Worm (Caenorhabditis elegans): ENCODE results near the gene nhr-54.
A peak's percentile ranks its signal among the peaks of the same experiment; 100 is the strongest.

DNA sequence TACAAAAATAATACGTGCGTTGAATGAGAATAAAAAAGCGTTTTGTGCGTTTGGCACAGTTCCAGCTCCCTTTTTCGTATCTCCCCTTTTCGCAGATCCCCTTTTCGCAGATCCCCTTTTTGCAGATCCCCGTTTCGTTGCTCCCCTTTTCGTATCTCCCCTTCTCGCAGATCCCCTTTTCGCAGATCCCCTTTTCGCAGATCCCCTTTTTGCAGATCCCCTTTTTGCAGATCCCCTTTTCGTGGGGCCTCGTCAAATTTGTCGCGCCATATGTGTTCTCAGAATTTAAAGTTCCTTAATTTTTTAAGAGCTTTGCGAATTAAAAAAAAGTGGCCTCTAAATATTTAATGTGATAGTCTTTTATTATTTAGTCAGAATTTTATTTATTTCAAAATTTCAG lies 47.2 kb upstream of the nhr-54 start, which contains the start of gene Y32B12B.4:
- TF ChIP-seq ceh-22 (tag; optimal IDR thresholded peaks at IDR 0.05) (no peak), ceh-45 (GFP tag; IDR thresholded peaks at IDR 0.05) (0 out of 2 replicates have a peak, but pooled peaks have one; percentile 34), tbx-7 (tag; optimal IDR thresholded peaks at IDR 0.05) (peak; percentile 99), pha-4 (tag; optimal IDR thresholded peaks at IDR 0.05) (no peak), hlh-15 (tag; optimal IDR thresholded peaks at IDR 0.05) (peak; percentile 29), ztf-16 (tag; optimal IDR thresholded peaks at IDR 0.05) (peak; percentile 60), ceh-24 (tag; optimal IDR thresholded peaks at IDR 0.05) (no peak), unc-42 (tag; optimal IDR thresholded peaks at IDR 0.05) (peak; percentile 55), zip-5 (tag; optimal IDR thresholded peaks at IDR 0.05) (peak; percentile 94), nfya-1 (tag; optimal IDR thresholded peaks at IDR 0.05) (no peak), ama-1 (optimal IDR thresholded peaks at IDR 0.05) (no peak), ceh-48 (tag; optimal IDR thresholded peaks at IDR 0.05) (no peak)

All from whole organism, late embryonic.